Fruit fly (Drosophila melanogaster) whole organism, wandering third instar larva: ENCODE data around the gene Arr2.
A peak's percentile ranks its signal among the peaks of the same experiment; 100 is the strongest.

Experiments
- Abd-B ChIP-seq: fragments of >200 bp; optimal IDR thresholded peaks from 2 replicates; lab custom pipeline; 2017; ENCODE audit warnings: missing biosample characterization, missing genetic modification characterization
- CG9705 ChIP-seq: fragments of 200-800 bp; sonication (Bioruptor generic); optimal IDR thresholded peaks from 2 replicates; lab custom pipeline; 2018; ENCODE audit warnings: missing biosample characterization, mild to moderate bottlenecking, missing genetic modification characterization
- CrebA ChIP-seq: fragments of 200-800 bp; sonication (Bioruptor generic); optimal IDR thresholded peaks from 2 replicates; lab custom pipeline; 2016; ENCODE audit warnings: missing biosample characterization, mild to moderate bottlenecking, missing genetic modification characterization, borderline replicate concordance
- Dfd ChIP-seq: fragments of >200 bp; optimal IDR thresholded peaks from 2 replicates; lab custom pipeline; 2017; ENCODE audit warnings: missing biosample characterization, missing genetic modification characterization
- Dif ChIP-seq: fragments of 200-275, 200-300 bp; sonication (Bioruptor generic); optimal IDR thresholded peaks from 2 replicates; lab custom pipeline; 2018; ENCODE audit warnings: missing biosample characterization, missing genetic modification characterization; ENCODE audit not compliant: partially characterized antibody
- HLH106 ChIP-seq: fragments of 200-800 bp; optimal IDR thresholded peaks from 3 replicates; lab custom pipeline; 2019; ENCODE audit warnings: missing biosample characterization, mild to moderate bottlenecking, missing genetic modification characterization, moderate library complexity
- Hnf4 ChIP-seq: fragments of 200-800 bp; sonication (Bioruptor generic); optimal IDR thresholded peaks from 2 replicates; lab custom pipeline; 2016; ENCODE audit warnings: missing biosample characterization, mild to moderate bottlenecking, missing genetic modification characterization
- Hr78 ChIP-seq: fragments of >200 bp; optimal IDR thresholded peaks from 2 replicates; lab custom pipeline; 2017; ENCODE audit warnings: missing biosample characterization, missing genetic modification characterization
- Hr83 ChIP-seq: fragments of 200-300 bp; sonication (Bioruptor generic); optimal IDR thresholded peaks from 2 replicates; lab custom pipeline; 2016; ENCODE audit warnings: missing biosample characterization, mild to moderate bottlenecking, missing genetic modification characterization, moderate library complexity; ENCODE audit not compliant: poor library complexity, severe bottlenecking
- Jra ChIP-seq: sonication (Bioruptor generic); optimal IDR thresholded peaks from 2 replicates; lab custom pipeline; 2016; ENCODE audit warnings: missing biosample characterization, missing genetic modification characterization
- Mio ChIP-seq: sonication (Bioruptor generic); optimal IDR thresholded peaks from 2 replicates; lab custom pipeline; 2016; ENCODE audit warnings: missing biosample characterization, missing genetic modification characterization
- Myc ChIP-seq: fragments of >200 bp; optimal IDR thresholded peaks from 2 replicates; lab custom pipeline; 2017
- N ChIP-seq: fragments of >200 bp; optimal IDR thresholded peaks from 2 replicates; lab custom pipeline; 2018; ENCODE audit warnings: missing biosample characterization, missing external identifiers, missing genetic modification characterization
- OdsH ChIP-seq: fragments of 200-800 bp; sonication (Bioruptor generic); optimal IDR thresholded peaks from 2 replicates; lab custom pipeline; 2016; ENCODE audit warnings: missing biosample characterization, mild to moderate bottlenecking, missing genetic modification characterization
- Rel ChIP-seq, 2 experiments: fragments of 200-800 bp; sonication (Bioruptor generic) in 1 of 2; optimal IDR thresholded peaks; 2 replicates in 1 of 2; 3 replicates in 1 of 2; lab custom pipeline; 2016 to 2019; ENCODE audit warnings: mild to moderate bottlenecking in 2 of 2, missing biosample characterization in 2 of 2, missing genetic modification characterization in 2 of 2, moderate library complexity in 1 of 2
- Sp1 ChIP-seq: fragments of 200-800 bp; sonication (Bioruptor generic); optimal IDR thresholded peaks from 3 replicates; lab custom pipeline; 2019; ENCODE audit warnings: missing biosample characterization, mild to moderate bottlenecking, missing genetic modification characterization, moderate library complexity
- Vsx2 ChIP-seq: fragments of 200-300, 225-300 bp; sonication (Bioruptor generic); optimal IDR thresholded peaks from 2 replicates; lab custom pipeline; 2018; ENCODE audit warnings: missing biosample characterization, missing genetic modification characterization; ENCODE audit not compliant: partially characterized antibody
- br ChIP-seq: fragments of 200-800 bp; sonication (Bioruptor generic); optimal IDR thresholded peaks from 2 replicates; lab custom pipeline; 2016; ENCODE audit warnings: missing biosample characterization, missing genetic modification characterization
- brk ChIP-seq: fragments of 200-800 bp; sonication (Bioruptor generic); optimal IDR thresholded peaks from 2 replicates; lab custom pipeline; 2016; ENCODE audit warnings: missing biosample characterization, mild to moderate bottlenecking, missing genetic modification characterization
- dl ChIP-seq, 2 experiments: fragments of 175-275, 200-275 bp in 1 of 2; fragments of 200-275 bp in 1 of 2; sonication (Bioruptor generic); optimal IDR thresholded peaks; lab custom pipeline; 2018; ENCODE audit warnings: mild to moderate bottlenecking in 2 of 2, missing biosample characterization in 2 of 2, missing genetic modification characterization in 2 of 2, moderate library complexity in 2 of 2; ENCODE audit not compliant: partially characterized antibody in 2 of 2, insufficient read depth in 1 of 2
- dmrt93B ChIP-seq: fragments of 200-800 bp; sonication (Bioruptor generic); optimal IDR thresholded peaks from 2 replicates; lab custom pipeline; 2018; ENCODE audit warnings: missing biosample characterization, mild to moderate bottlenecking, missing genetic modification characterization
- dsf ChIP-seq: sonication (Bioruptor generic); optimal IDR thresholded peaks from 2 replicates; lab custom pipeline; 2016; ENCODE audit warnings: missing biosample characterization, missing genetic modification characterization, borderline replicate concordance
- ey ChIP-seq: fragments of 200-800 bp; sonication (Bioruptor generic); optimal IDR thresholded peaks from 2 replicates; lab custom pipeline; 2016; ENCODE audit warnings: missing biosample characterization, missing genetic modification characterization
- foxo ChIP-seq, 2 experiments: fragments of 200-800 bp; sonication (Bioruptor generic); optimal IDR thresholded peaks; 2 replicates in 1 of 2; 3 replicates in 1 of 2; lab custom pipeline; 2016 to 2017; ENCODE audit warnings: missing biosample characterization in 2 of 2, missing genetic modification characterization in 2 of 2
- fru ChIP-seq: fragments of 200-800 bp; sonication (Bioruptor generic); optimal IDR thresholded peaks from 3 replicates; lab custom pipeline; 2016; ENCODE audit warnings: missing biosample characterization, mild to moderate bottlenecking, missing genetic modification characterization
- h ChIP-seq: fragments of 200-800 bp; sonication (Bioruptor generic); optimal IDR thresholded peaks from 3 replicates; lab custom pipeline; 2016; ENCODE audit warnings: missing biosample characterization, mild to moderate bottlenecking, missing genetic modification characterization
- jim ChIP-seq: fragments of 175-275, 200-325 bp; sonication (Bioruptor generic); optimal IDR thresholded peaks from 2 replicates; lab custom pipeline; 2016; ENCODE audit warnings: missing biosample characterization, mild to moderate bottlenecking, missing genetic modification characterization
- lola ChIP-seq: fragments of >200 bp; optimal IDR thresholded peaks from 2 replicates; lab custom pipeline; 2017; ENCODE audit warnings: missing biosample characterization, missing genetic modification characterization
- psq ChIP-seq: fragments of 200-800 bp; sonication (Bioruptor generic); optimal IDR thresholded peaks from 3 replicates; lab custom pipeline; 2017; ENCODE audit warnings: missing biosample characterization, mild to moderate bottlenecking, missing genetic modification characterization, moderate library complexity
- rgr ChIP-seq: fragments of 200-800 bp; sonication (Bioruptor generic); optimal IDR thresholded peaks from 3 replicates; lab custom pipeline; 2016; ENCODE audit warnings: missing biosample characterization, mild to moderate bottlenecking, missing genetic modification characterization
- sage ChIP-seq: fragments of 200-800 bp; sonication (Bioruptor generic); optimal IDR thresholded peaks from 2 replicates; lab custom pipeline; 2016; ENCODE audit warnings: missing biosample characterization, mild to moderate bottlenecking, missing genetic modification characterization
- sv ChIP-seq: fragments of 200-800 bp; sonication (Bioruptor generic); optimal IDR thresholded peaks from 3 replicates; lab custom pipeline; 2016; ENCODE audit warnings: missing biosample characterization, missing genetic modification characterization
- tai ChIP-seq: sonication (Bioruptor generic); optimal IDR thresholded peaks from 2 replicates; lab custom pipeline; 2016; ENCODE audit warnings: missing biosample characterization, missing genetic modification characterization
- usp ChIP-seq: fragments of >200 bp; optimal IDR thresholded peaks from 2 replicates; lab custom pipeline; 2017; ENCODE audit warnings: missing biosample characterization, missing genetic modification characterization
- woc ChIP-seq: sonication (Bioruptor generic); optimal IDR thresholded peaks from 2 replicates; lab custom pipeline; 2016; ENCODE audit warnings: missing biosample characterization, mild to moderate bottlenecking, missing genetic modification characterization

Gene Arr2

dm6 chr3L:8648836-8649235 is at the start of gene Arr2:
Gene Arr2 (minus strand): TSS chr3L:8648936.
- TF ChIP-seq dsf (GFP tag; lab: Kevin White, UChicago) (no peak), brk (GFP tag; lab: Kevin White, UChicago) (no peak), dmrt93B (GFP tag; lab: Kevin White, UChicago) (no peak), Dif (GFP tag; lab: Kevin White, UChicago) (no peak), rgr (GFP tag; lab: Kevin White, UChicago) (no peak), Abd-B (GFP tag; lab: Kevin White, UChicago) (no peak), tai (GFP tag; lab: Kevin White, UChicago) (no peak), sv (no peak), Mio (no peak), Myc (lab: Kevin White, UChicago) (no peak), CG9705 (GFP tag; lab: Kevin White, UChicago) (no peak), Vsx2 (GFP tag; lab: Kevin White, UChicago) (no peak), Dfd (GFP tag; lab: Kevin White, UChicago) (no peak), N (GFP tag; lab: Kevin White, UChicago) (no peak)
- TF ChIP-seq, all 38 proteins: peak for 0

- TF ChIP-seq Mio (no peak), HLH106 (tag; lab: Kevin White, UChicago) (peak; percentile 4), Rel (GFP tag; optimal IDR thresholded peaks at IDR 0.05; lab: Kevin White, UChicago) (no peak), Rel (tag; optimal IDR thresholded peaks at IDR 0.05; lab: Kevin White, UChicago) (peak; percentile 64), Dfd (GFP tag; lab: Kevin White, UChicago) (peak; percentile 98), sage (GFP tag; lab: Kevin White, UChicago) (no peak)
Measured at dm6 chr3L:8697862-8698261, 49.1 kb upstream of the Arr2 start.

dm6 chr3L:8696487-8696954 is 47.8 kb upstream of the Arr2 start:
- no peak for TF ChIP-seq woc
- TF ChIP-seq foxo (GFP tag; optimal IDR thresholded peaks at IDR 0.05; lab: Kevin White, UChicago): peak in 1 of 2 experiments; percentile 64
- no peak for TF ChIP-seq Myc (lab: Kevin White, UChicago)
- TF ChIP-seq Rel (GFP tag; optimal IDR thresholded peaks at IDR 0.05; lab: Kevin White, UChicago): peak; percentile 11
- TF ChIP-seq Rel (tag; optimal IDR thresholded peaks at IDR 0.05; lab: Kevin White, UChicago): peak; percentile 85
- TF ChIP-seq Hr78: no peak
- peak; percentile 86 for TF ChIP-seq rgr (GFP tag; lab: Kevin White, UChicago)
- TF ChIP-seq tai (GFP tag; lab: Kevin White, UChicago): peak; percentile 89
- peak; percentile 78 for TF ChIP-seq OdsH (GFP tag; lab: Kevin White, UChicago)
- TF ChIP-seq ey: peak; percentile 7
- peak; percentile 64 for TF ChIP-seq psq
- peak; percentile 39 for TF ChIP-seq dmrt93B (GFP tag; lab: Kevin White, UChicago)
- peak; percentile 99 for TF ChIP-seq Hr83 (GFP tag; lab: Kevin White, UChicago)
- TF ChIP-seq h (GFP tag; lab: Kevin White, UChicago): peak; percentile 99
- TF ChIP-seq CG9705 (GFP tag; lab: Kevin White, UChicago): peak; percentile 42
- TF ChIP-seq Jra (GFP tag; lab: Kevin White, UChicago): peak; percentile 54
- TF ChIP-seq dl (GFP tag; optimal IDR thresholded peaks at IDR 0.05; lab: Kevin White, UChicago; ENCODE audit: insufficient read depth in 1 of 2, partially characterized antibody in 2 of 2): no peak
- TF ChIP-seq Sp1 (GFP tag; lab: Kevin White, UChicago): peak; percentile 50
- TF ChIP-seq lola (GFP tag; lab: Kevin White, UChicago): no peak
- peak; percentile 55 for TF ChIP-seq brk (GFP tag; lab: Kevin White, UChicago)
- peak; percentile 63 for TF ChIP-seq fru (GFP tag; lab: Kevin White, UChicago)
- peak; percentile 58 for TF ChIP-seq sage (GFP tag; lab: Kevin White, UChicago)
- TF ChIP-seq dsf (GFP tag; lab: Kevin White, UChicago): peak; percentile 30
- peak; percentile 55 for TF ChIP-seq jim (GFP tag; lab: Kevin White, UChicago)
- no peak for TF ChIP-seq usp
- peak; percentile 67 for TF ChIP-seq Hnf4 (GFP tag; lab: Kevin White, UChicago)
- TF ChIP-seq CrebA (GFP tag; lab: Kevin White, UChicago): peak; percentile 4
- peak; percentile 65 for TF ChIP-seq br (GFP tag; lab: Kevin White, UChicago)
- TF ChIP-seq HLH106 (tag; lab: Kevin White, UChicago): peak; percentile 48
